Fruit fly (Drosophila melanogaster) whole organism, prepupa: ENCODE results near the gene ebd1.
A peak's percentile ranks its signal among the peaks of the same experiment; 100 is the strongest.

Experiments used
- Blimp-1 ChIP-seq: fragments of 200-800 bp; sonication (Bioruptor generic); optimal IDR thresholded peaks from 3 replicates; lab custom pipeline; 2017; ENCODE audit warnings: missing biosample characterization, missing genetic modification characterization, mild to moderate bottlenecking, moderate library complexity, missing genetic modification reagents
- CG10631 ChIP-seq: fragments of 200-800 bp; sonication (Bioruptor generic); optimal IDR thresholded peaks from 2 replicates; lab custom pipeline; 2016; ENCODE audit warnings: missing biosample characterization, missing genetic modification characterization
- CG10669 ChIP-seq: fragments of 200-800 bp; sonication (Bioruptor generic); optimal IDR thresholded peaks from 3 replicates; lab custom pipeline; 2018; ENCODE audit warnings: missing biosample characterization, mild to moderate bottlenecking, missing genetic modification characterization, moderate library complexity
- CG11294 ChIP-seq: fragments of 200-800 bp; sonication (Bioruptor generic); IDR thresholded peaks from 2 replicates; pipeline ENCODE4 v1.3.6; 2022; ENCODE audit warnings: missing biosample characterization, missing genetic modification characterization
- CG11902 ChIP-seq: fragments of 200-800 bp; sonication (Bioruptor generic); optimal IDR thresholded peaks from 3 replicates; lab custom pipeline; 2016; ENCODE audit warnings: missing biosample characterization, missing genetic modification characterization
- CG1621 ChIP-seq: fragments of 200-800 bp; sonication (Bioruptor generic); optimal IDR thresholded peaks from 3 replicates; lab custom pipeline; 2018; ENCODE audit warnings: missing biosample characterization, mild to moderate bottlenecking, missing genetic modification characterization
- CG16779 ChIP-seq: fragments of 200-800 bp; sonication (Bioruptor generic); optimal IDR thresholded peaks from 3 replicates; lab custom pipeline; 2017; ENCODE audit warnings: missing biosample characterization, mild to moderate bottlenecking, missing genetic modification characterization
- CG3032 ChIP-seq: fragments of 200-800 bp; optimal IDR thresholded peaks from 2 replicates; lab custom pipeline; 2019; ENCODE audit warnings: missing biosample characterization, mild to moderate bottlenecking, missing genetic modification characterization, moderate library complexity
- CG32006 ChIP-seq: fragments of 200-800 bp; sonication (Bioruptor generic); optimal IDR thresholded peaks from 3 replicates; lab custom pipeline; 2017; ENCODE audit warnings: missing biosample characterization, mild to moderate bottlenecking, missing genetic modification characterization
- CG34406 ChIP-seq: fragments of 200-800 bp; sonication (Bioruptor generic); optimal IDR thresholded peaks from 3 replicates; lab custom pipeline; 2016; ENCODE audit warnings: missing biosample characterization, missing genetic modification characterization
- CG3919 ChIP-seq: fragments of 200-800 bp; sonication (Bioruptor generic); optimal IDR thresholded peaks from 3 replicates; lab custom pipeline; 2016; ENCODE audit warnings: missing biosample characterization, missing genetic modification characterization
- CG4318 ChIP-seq: fragments of 200-800 bp; sonication (Bioruptor generic); optimal IDR thresholded peaks from 3 replicates; lab custom pipeline; 2017; ENCODE audit warnings: missing biosample characterization, mild to moderate bottlenecking, missing genetic modification characterization
- CG6792 ChIP-seq: fragments of 200-800 bp; sonication (Bioruptor generic); optimal IDR thresholded peaks from 3 replicates; lab custom pipeline; 2016; ENCODE audit warnings: missing biosample characterization, missing genetic modification characterization
- CG6808 ChIP-seq: fragments of 200-800 bp; sonication (Bioruptor generic); optimal IDR thresholded peaks from 3 replicates; lab custom pipeline; 2017; ENCODE audit warnings: missing biosample characterization, missing genetic modification characterization, mild to moderate bottlenecking, moderate library complexity, missing genetic modification reagents
- CG8119 ChIP-seq: fragments of 200-800 bp; sonication (Bioruptor generic); IDR thresholded peaks from 3 replicates; pipeline ENCODE4 v1.3.6; 2022; ENCODE audit warnings: missing biosample characterization, missing genetic modification characterization
- CG8319 ChIP-seq: fragments of 200-800 bp; sonication (Bioruptor generic); optimal IDR thresholded peaks from 3 replicates; lab custom pipeline; 2016; ENCODE audit warnings: missing biosample characterization, missing genetic modification characterization
- CG9139 ChIP-seq: fragments of 200-800 bp; sonication (Bioruptor generic); optimal IDR thresholded peaks from 3 replicates; lab custom pipeline; 2017; ENCODE audit warnings: missing biosample characterization, mild to moderate bottlenecking, missing genetic modification characterization
- Eip75B ChIP-seq: fragments of 200-800 bp; sonication (Bioruptor generic); optimal IDR thresholded peaks from 3 replicates; lab custom pipeline; 2016; ENCODE audit warnings: missing biosample characterization, missing genetic modification characterization
- Eip78C ChIP-seq: fragments of 200-800 bp; sonication (Bioruptor generic); peaks from one replicate; lab custom pipeline; 2016; ENCODE audit warnings: missing biosample characterization, missing genetic modification characterization
- Eip93F ChIP-seq: fragments of 200-800 bp; sonication (Bioruptor generic); optimal IDR thresholded peaks from 2 replicates; lab custom pipeline; 2016; ENCODE audit warnings: missing biosample characterization, mild to moderate bottlenecking, missing genetic modification characterization
- Ets96B ChIP-seq: fragments of 200-800 bp; optimal IDR thresholded peaks from 2 replicates; lab custom pipeline; 2019; ENCODE audit warnings: missing biosample characterization, mild to moderate bottlenecking, missing genetic modification characterization, moderate library complexity
- Hr38 ChIP-seq: sonication (Bioruptor generic); optimal IDR thresholded peaks from 2 replicates; lab custom pipeline; 2016; ENCODE audit warnings: missing biosample characterization, missing genetic modification characterization
- Hr39 ChIP-seq: fragments of 200-800 bp; sonication (Bioruptor generic); optimal IDR thresholded peaks from 2 replicates; lab custom pipeline; 2016; ENCODE audit warnings: missing biosample characterization, missing genetic modification characterization
- Hr4 ChIP-seq: fragments of 200-800 bp; sonication (Bioruptor generic); optimal IDR thresholded peaks from 3 replicates; lab custom pipeline; 2016; ENCODE audit warnings: missing biosample characterization, missing genetic modification characterization
- Lpt ChIP-seq: fragments of 200-800 bp; sonication (Bioruptor generic); optimal IDR thresholded peaks from 3 replicates; lab custom pipeline; 2016; ENCODE audit warnings: missing biosample characterization, missing genetic modification characterization
- Met ChIP-seq: fragments of 200-800 bp; sonication (Bioruptor generic); optimal IDR thresholded peaks from 3 replicates; lab custom pipeline; 2016; ENCODE audit warnings: missing biosample characterization, missing genetic modification characterization
- OdsH ChIP-seq: fragments of 200-800 bp; sonication (Bioruptor generic); optimal IDR thresholded peaks from 3 replicates; lab custom pipeline; 2016; ENCODE audit warnings: missing biosample characterization, missing genetic modification characterization
- Smox ChIP-seq: fragments of 200-800 bp; sonication (Bioruptor generic); optimal IDR thresholded peaks from 3 replicates; lab custom pipeline; 2016; ENCODE audit warnings: missing biosample characterization, missing genetic modification characterization
- Sox102F ChIP-seq: fragments of 200-800 bp; sonication (Bioruptor generic); optimal IDR thresholded peaks from 2 replicates; lab custom pipeline; 2016; ENCODE audit warnings: missing biosample characterization, mild to moderate bottlenecking, missing genetic modification characterization
- Sox14 ChIP-seq: fragments of 200-800 bp; sonication (Bioruptor generic); optimal IDR thresholded peaks from 3 replicates; lab custom pipeline; 2016; ENCODE audit warnings: missing biosample characterization, missing genetic modification characterization
- Sox15 ChIP-seq: fragments of 200-800 bp; sonication (Bioruptor generic); optimal IDR thresholded peaks from 3 replicates; lab custom pipeline; 2016; ENCODE audit warnings: missing biosample characterization, missing genetic modification characterization
- achi ChIP-seq: fragments of 200-800 bp; sonication (Bioruptor generic); optimal IDR thresholded peaks from 3 replicates; lab custom pipeline; 2016; ENCODE audit warnings: missing biosample characterization, missing genetic modification characterization
- acj6 ChIP-seq: fragments of 200-800 bp; sonication (Bioruptor generic); optimal IDR thresholded peaks from 3 replicates; lab custom pipeline; 2016; ENCODE audit warnings: missing biosample characterization, missing genetic modification characterization
- cyc ChIP-seq: fragments of 200-800 bp; sonication (Bioruptor generic); optimal IDR thresholded peaks from 3 replicates; lab custom pipeline; 2016; ENCODE audit warnings: missing biosample characterization, missing genetic modification characterization
- dac ChIP-seq: fragments of 200-800 bp; sonication (Bioruptor generic); optimal IDR thresholded peaks from 2 replicates; lab custom pipeline; 2017; ENCODE audit warnings: missing biosample characterization, mild to moderate bottlenecking, missing genetic modification characterization
- dsx ChIP-seq: fragments of 200-800 bp; optimal IDR thresholded peaks from 3 replicates; lab custom pipeline; 2019; ENCODE audit warnings: missing biosample characterization, mild to moderate bottlenecking, missing genetic modification characterization, moderate library complexity; ENCODE audit not compliant: poor library complexity, severe bottlenecking
- eg ChIP-seq: fragments of 200-800 bp; sonication (Bioruptor generic); IDR thresholded peaks from 3 replicates; pipeline ENCODE4 v1.3.6; 2022; ENCODE audit warnings: missing biosample characterization, missing genetic modification characterization
- esn ChIP-seq: fragments of 200-800 bp; sonication (Bioruptor generic); optimal IDR thresholded peaks from 2 replicates; lab custom pipeline; 2016; ENCODE audit warnings: missing biosample characterization, mild to moderate bottlenecking, missing genetic modification characterization, moderate library complexity
- fd59A ChIP-seq: fragments of 200-800 bp; sonication (Bioruptor generic); optimal IDR thresholded peaks from 2 replicates; lab custom pipeline; 2017; ENCODE audit warnings: missing biosample characterization, mild to moderate bottlenecking, missing genetic modification characterization, missing genetic modification reagents
- fkh ChIP-seq: fragments of 200-800 bp; sonication (Bioruptor generic); optimal IDR thresholded peaks from 3 replicates; lab custom pipeline; 2017; ENCODE audit warnings: missing biosample characterization, mild to moderate bottlenecking, missing genetic modification characterization, moderate library complexity
- lz ChIP-seq: fragments of 200-800 bp; sonication (Bioruptor generic); optimal IDR thresholded peaks from 3 replicates; lab custom pipeline; 2016; ENCODE audit warnings: missing biosample characterization, missing genetic modification characterization
- net ChIP-seq: fragments of 200-800 bp; sonication (Bioruptor generic); optimal IDR thresholded peaks from 3 replicates; lab custom pipeline; 2016; ENCODE audit warnings: missing biosample characterization, missing genetic modification characterization
- pdm3 ChIP-seq: fragments of 200-800 bp; sonication (Bioruptor generic); optimal IDR thresholded peaks from 3 replicates; lab custom pipeline; 2016; ENCODE audit warnings: missing biosample characterization, missing genetic modification characterization
- salr ChIP-seq, 2 experiments: fragments of 200-800 bp; sonication (Bioruptor generic); optimal IDR thresholded peaks; 3 replicates each; lab custom pipeline; 2016 to 2018; ENCODE audit warnings: missing biosample characterization in 2 of 2, missing genetic modification characterization in 2 of 2, mild to moderate bottlenecking in 1 of 2
- ss ChIP-seq, 2 experiments: fragments of 200-800 bp; sonication (Bioruptor generic); optimal IDR thresholded peaks; 2 replicates in 1 of 2; 3 replicates in 1 of 2; lab custom pipeline; 2017 to 2018; ENCODE audit warnings: mild to moderate bottlenecking in 2 of 2, missing biosample characterization in 2 of 2, missing genetic modification characterization in 2 of 2, moderate library complexity in 1 of 2
- svp ChIP-seq: fragments of 200-800 bp; sonication (Bioruptor generic); peaks from one replicate; lab custom pipeline; 2016; ENCODE audit warnings: missing biosample characterization, missing genetic modification characterization
- topi ChIP-seq: fragments of 200-800 bp; sonication (Bioruptor generic); optimal IDR thresholded peaks from 3 replicates; lab custom pipeline; 2016; ENCODE audit warnings: missing biosample characterization, missing genetic modification characterization
- vri ChIP-seq: fragments of 200-800 bp; sonication (Bioruptor generic); optimal IDR thresholded peaks from 3 replicates; lab custom pipeline; 2016; ENCODE audit warnings: missing biosample characterization, mild to moderate bottlenecking, missing genetic modification characterization

Gene ebd1

dm6 chr3L:658279-658678 is 27.1 kb downstream of the ebd1 start (continued):
- TF ChIP-seq acj6 (GFP tag; lab: Kevin White, UChicago) (no peak), fd59A (GFP tag; lab: Kevin White, UChicago) (no peak), lz (GFP tag; lab: Kevin White, UChicago) (no peak), CG6808 (GFP tag; lab: Kevin White, UChicago) (peak; percentile 19), CG6792 (GFP tag; lab: Kevin White, UChicago) (no peak), Eip93F (GFP tag; lab: Kevin White, UChicago) (no peak), CG16779 (tag; lab: Kevin White, UChicago) (no peak), CG3919 (peak; percentile 24), topi (GFP tag; lab: Kevin White, UChicago) (peak; percentile 3), Eip75B (GFP tag; lab: Kevin White, UChicago) (no peak), CG8119 (GFP tag; lab: Robert Waterston, UW) (peak; percentile 32; the same call in 1 of the 3 replicates), Ets96B (tag; lab: Kevin White, UChicago) (no peak), Sox102F (GFP tag; lab: Kevin White, UChicago) (no peak), achi (GFP tag; lab: Kevin White, UChicago) (peak; percentile 1), net (GFP tag; lab: Kevin White, UChicago) (no peak), esn (no peak), CG4318 (no peak)

dm6 chr3L:654019-654418 is 31.3 kb downstream of the ebd1 start, which contains the start of the genes MED30 and Rev1:
TSS of gene MED30 (minus strand) at chr3L:654089.
TSS of gene Rev1 (plus strand) at chr3L:654363.
- peak; percentile 90 for TF ChIP-seq CG6792 (GFP tag; lab: Kevin White, UChicago)
- TF ChIP-seq CG9139 (GFP tag; lab: Kevin White, UChicago): peak; percentile 46
- peak; percentile 64 for TF ChIP-seq Blimp-1 (GFP tag; lab: Kevin White, UChicago)
- peak; percentile 63 for TF ChIP-seq CG16779 (tag; lab: Kevin White, UChicago)
- TF ChIP-seq Hr4: peak; percentile 96
- TF ChIP-seq salr (GFP tag; optimal IDR thresholded peaks at IDR 0.05; lab: Kevin White, UChicago): peak; percentile 81 to 85
- peak; percentile 94 for TF ChIP-seq Eip75B (GFP tag; lab: Kevin White, UChicago)
- peak; percentile 93 for TF ChIP-seq CG34406 (GFP tag; lab: Kevin White, UChicago)
- TF ChIP-seq CG10631: peak; percentile 97
- peak; percentile 94 for TF ChIP-seq Smox (GFP tag; lab: Kevin White, UChicago)
- peak; percentile 92 for TF ChIP-seq eg (GFP tag; lab: Robert Waterston, UW)
- peak; percentile 95 for TF ChIP-seq Sox102F (GFP tag; lab: Kevin White, UChicago)
- TF ChIP-seq Sox15 (GFP tag; lab: Kevin White, UChicago): peak; percentile 91
- TF ChIP-seq Sox14 (GFP tag; lab: Kevin White, UChicago): peak; percentile 94
- TF ChIP-seq OdsH (GFP tag; lab: Kevin White, UChicago): peak; percentile 96
- TF ChIP-seq CG32006 (GFP tag; lab: Kevin White, UChicago): peak; percentile 86
- TF ChIP-seq ss (GFP tag; optimal IDR thresholded peaks at IDR 0.05; lab: Kevin White, UChicago): peak; percentile 38 to 80
- TF ChIP-seq dsx (GFP tag; lab: Kevin White, UChicago): peak; percentile 81
- TF ChIP-seq CG8319 (GFP tag; lab: Kevin White, UChicago): peak; percentile 92
- TF ChIP-seq CG3919: peak; percentile 97
- TF ChIP-seq Hr39 (GFP tag; lab: Kevin White, UChicago): peak; percentile 97
- peak; percentile 92 for TF ChIP-seq Hr38 (GFP tag; lab: Kevin White, UChicago)
- peak; percentile 97 for TF ChIP-seq esn
- TF ChIP-seq CG3032 (tag; lab: Kevin White, UChicago): peak; percentile 89
- peak; percentile 96 for TF ChIP-seq Met (GFP tag; lab: Kevin White, UChicago)
- peak; percentile 97 for TF ChIP-seq Eip78C (GFP tag; lab: Kevin White, UChicago)
- peak; percentile 77 for TF ChIP-seq CG1621 (tag; lab: Kevin White, UChicago)
- peak; percentile 81 for TF ChIP-seq CG11294 (GFP tag; lab: Robert Waterston, UW)
- peak; percentile 90 for TF ChIP-seq vri (GFP tag; lab: Kevin White, UChicago)
- TF ChIP-seq fd59A (GFP tag; lab: Kevin White, UChicago): peak; percentile 71
- peak; percentile 85 for TF ChIP-seq dac (GFP tag; lab: Kevin White, UChicago)
- peak; percentile 87 for TF ChIP-seq CG10669 (GFP tag; lab: Kevin White, UChicago)
- peak; percentile 97 for TF ChIP-seq svp
- peak; percentile 90 for TF ChIP-seq CG11902
- peak; percentile 86 for TF ChIP-seq Lpt (GFP tag; lab: Kevin White, UChicago)
- TF ChIP-seq achi (GFP tag; lab: Kevin White, UChicago): peak; percentile 95
- TF ChIP-seq cyc (GFP tag; lab: Kevin White, UChicago): peak; percentile 97
- TF ChIP-seq pdm3 (GFP tag; lab: Kevin White, UChicago): peak; percentile 97
- TF ChIP-seq CG8119 (GFP tag; lab: Robert Waterston, UW): peak; percentile 80
- TF ChIP-seq CG6808 (GFP tag; lab: Kevin White, UChicago): peak; percentile 69
- peak; percentile 93 for TF ChIP-seq net (GFP tag; lab: Kevin White, UChicago)
- peak; percentile 79 for TF ChIP-seq fkh (GFP tag; lab: Kevin White, UChicago)
